Worm (Caenorhabditis elegans) whole organism, L1 larva: ENCODE measurements around the gene C24H10.2.

Experiments
- mep-1 ChIP-seq: fragments of 150-350 bp; optimal IDR thresholded peaks from 2 replicates; lab custom pipeline; 2014; ENCODE audit warnings: missing biosample characterization, missing genetic modification characterization
- snpc-4 ChIP-seq: fragments of 150-350 bp; optimal IDR thresholded peaks from 2 replicates; lab custom pipeline; 2014; ENCODE audit warnings: missing biosample characterization, missing genetic modification characterization
- unc-86 ChIP-seq: sonication (generic microtip); optimal IDR thresholded peaks from 2 replicates; lab custom pipeline; 2016; ENCODE audit warnings: missing genetic modification characterization, missing compliant biosample characterization

- TF ChIP-seq snpc-4 (no peak), mep-1 (tag; lab: Kevin White, UChicago) (no peak), unc-86 (tag; lab: Kevin White, UChicago) (no peak)
Measured at ce11 chrX:5103422-5103821, 39.0 kb downstream of the C24H10.2 start.
